Fruit fly (Drosophila melanogaster) whole organism: Measurements from ENCODE around the gene CG10559.

Source experiments
- CG8478 ChIP-seq: fragments of >200 bp; optimal IDR thresholded peaks from 2 replicates; lab custom pipeline; 2018; ENCODE audit warnings: inconsistent platforms
- usp ChIP-seq: fragments of >200 bp; optimal IDR thresholded peaks from 2 replicates; lab custom pipeline; 2017; ENCODE audit warnings: missing biosample characterization, missing genetic modification characterization, mixed read lengths

dm6 chr3R:25283209-25283670 is 32.7 kb downstream of the CG10559 start, which contains the start of gene CG31300:
- TF ChIP-seq usp (GFP tag; lab: Kevin White, UChicago) (no peak), CG8478 (lab: Kevin White, UChicago) (no peak)
